Worm (Caenorhabditis elegans): Measurements from ENCODE around the gene snfc-5.

ce11 chrIII:4380835-4381234 lies 23.8 kb upstream of the snfc-5 start:
- no peak for TF ChIP-seq unc-86 (tag; optimal IDR thresholded peaks at IDR 0.05)
- no peak for TF ChIP-seq ztf-11 (tag; optimal IDR thresholded peaks at IDR 0.05)
- TF ChIP-seq unc-130 (tag; optimal IDR thresholded peaks at IDR 0.05) = no peak
- TF ChIP-seq lin-13 (GFP tag; optimal IDR thresholded peaks at IDR 0.05) = no peak
- no peak for TF ChIP-seq ama-1 (optimal IDR thresholded peaks at IDR 0.05)

Data from whole organism, L1 larva.